Worm (Caenorhabditis elegans): ENCODE results near the gene str-148.
"Not testable (repeated sequence)": the region's sequence is repeated elsewhere in the genome, so short reads cannot be mapped to it uniquely, and the experiment has no call there.

DNA sequence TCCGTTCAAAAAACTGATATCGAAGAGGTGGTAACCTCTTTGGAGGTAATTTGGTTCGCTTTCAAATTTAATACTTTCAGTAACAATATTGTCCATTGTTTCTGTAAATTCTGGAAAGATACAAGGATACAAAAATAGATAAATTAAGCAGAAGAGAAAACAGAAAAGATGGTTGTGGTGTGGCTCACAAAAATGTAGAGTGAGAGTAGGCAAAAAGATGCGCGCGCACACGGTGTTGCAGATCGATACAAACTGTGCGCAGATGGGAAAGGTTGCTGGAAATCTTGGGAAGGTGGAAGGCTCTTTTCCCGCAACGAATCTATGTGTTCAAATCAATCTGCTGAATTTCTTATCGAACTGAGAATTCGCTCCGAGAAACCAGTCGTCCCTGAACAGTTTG, 21.1 kb upstream of the str-148 start, which contains the start of gene btb-11:
- TF ChIP-seq tbx-8 (GFP tag; optimal IDR thresholded peaks at IDR 0.05); drap-1 (GFP tag; optimal IDR thresholded peaks at IDR 0.05); mab-5 (tag; optimal IDR thresholded peaks at IDR 0.05); nhr-76 (tag; optimal IDR thresholded peaks at IDR 0.05); unc-62 (GFP tag; optimal IDR thresholded peaks at IDR 0.05): not testable (repeated sequence)
